Worm (Caenorhabditis elegans) whole organism, mixed stage, embryonic: Measurements from ENCODE around the gene Y41C4A.8.

Experiments
- elt-1 ChIP-seq: sonication (generic microtip); optimal IDR thresholded peaks from 2 replicates; lab custom pipeline; 2017; ENCODE audit warnings: missing genetic modification characterization, mild to moderate bottlenecking, missing compliant biosample characterization, antibody characterized with exemption, moderate library complexity, borderline replicate concordance; ENCODE audit not compliant: insufficient read depth
- sptf-1 ChIP-seq: sonication (generic microtip); optimal IDR thresholded peaks from 2 replicates; lab custom pipeline; 2017; ENCODE audit warnings: mild to moderate bottlenecking, missing genetic modification characterization, moderate library complexity, missing compliant biosample characterization

DNA sequence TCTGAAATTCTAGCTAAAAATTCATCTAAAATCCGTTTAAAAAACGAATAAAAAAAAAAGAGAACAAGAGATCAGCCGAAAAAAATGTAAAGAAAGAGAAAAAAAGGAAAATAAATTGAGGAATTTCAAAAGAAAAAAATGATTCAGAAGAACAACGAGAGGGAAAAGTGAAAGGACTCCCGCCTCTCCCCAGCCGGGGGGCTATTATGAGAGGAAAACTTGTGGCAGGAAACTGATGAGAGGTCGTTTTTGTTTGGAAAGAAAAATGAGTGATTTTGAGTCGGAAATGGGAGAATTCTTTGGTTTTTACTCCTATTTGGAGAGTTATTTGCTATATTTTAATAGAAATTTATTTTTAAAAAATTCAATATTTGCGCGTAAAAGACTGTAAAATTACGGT lies 33.6 kb upstream of the Y41C4A.8 start:
- TF ChIP-seq elt-1 (tag; lab: Kevin White, UChicago) (no peak), sptf-1 (tag; lab: Kevin White, UChicago) (no peak)
